Fruit fly (Drosophila melanogaster) whole organism: ENCODE measurements around the gene Sirt7.

ENCODE experiments used
- CG8478 ChIP-seq: fragments of >200 bp; optimal IDR thresholded peaks from 2 replicates; lab custom pipeline; 2018; ENCODE audit warnings: inconsistent platforms
- Dll ChIP-seq: fragments of >200 bp; optimal IDR thresholded peaks from 2 replicates; lab custom pipeline; 2017
- pan ChIP-seq: fragments of >200 bp; optimal IDR thresholded peaks from 2 replicates; lab custom pipeline; 2017

DNA sequence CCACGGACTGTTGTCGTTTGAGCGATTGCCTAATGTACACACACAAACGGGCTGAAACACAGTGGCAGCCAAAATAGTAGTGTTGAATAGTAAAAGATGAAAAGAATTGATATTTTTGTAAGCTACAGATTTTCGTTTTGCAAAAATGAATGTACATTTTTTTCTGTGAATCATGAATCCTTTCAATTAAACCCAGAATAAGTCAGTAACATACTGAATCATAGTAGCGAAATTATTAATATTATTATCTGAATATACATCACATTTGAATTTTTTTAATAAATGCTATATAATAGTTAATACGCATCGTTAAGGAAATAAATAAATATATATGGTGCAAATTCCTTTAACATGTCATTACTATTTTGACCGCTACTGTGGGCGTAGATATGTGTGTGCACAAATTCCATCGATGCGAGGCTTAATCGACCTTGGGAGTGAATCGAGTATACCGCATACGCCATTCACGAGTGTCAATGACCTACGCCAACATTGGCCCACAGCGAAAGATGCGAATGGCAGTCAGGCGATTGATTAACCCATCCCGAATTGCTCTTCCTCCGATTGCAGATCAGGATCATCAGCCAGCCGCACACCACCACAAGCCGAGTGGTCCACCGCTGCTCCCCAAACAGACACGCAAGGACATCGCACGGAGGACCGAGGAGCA lies 15.1 kb upstream of the Sirt7 start:
- TF ChIP-seq pan (lab: Kevin White, UChicago): no peak
- no peak for TF ChIP-seq CG8478
- TF ChIP-seq Dll (lab: Kevin White, UChicago): no peak
